Fruit fly (Drosophila melanogaster) Kc167 (cell line): ENCODE results near the gene fkh.

Experiments used
- Myc ChIP-seq: fragments of >200 bp; optimal IDR thresholded peaks from 2 replicates; lab custom pipeline; 2017; ENCODE audit warnings: missing external identifiers
- h ChIP-seq: fragments of >200 bp; optimal IDR thresholded peaks from 3 replicates; lab custom pipeline; 2018; ENCODE audit warnings: missing external identifiers
- insv ChIP-seq: fragments of >200 bp; optimal IDR thresholded peaks from 3 replicates; lab custom pipeline; 2018; ENCODE audit warnings: missing external identifiers
- psq ChIP-seq: fragments of >200 bp; optimal IDR thresholded peaks from 2 replicates; lab custom pipeline; 2017; ENCODE audit warnings: missing external identifiers

dm6 chr3R:28540274-28541177 is 44.5 kb downstream of the fkh start, which contains the start of gene Ppn:
- TF ChIP-seq insv (lab: Kevin White, UChicago) (no peak), Myc (lab: Kevin White, UChicago) (no peak), psq (lab: Kevin White, UChicago) (no peak), h (lab: Kevin White, UChicago) (no peak)
